Worm (Caenorhabditis elegans) whole organism, young adult: ENCODE data around the gene srh-25.

Experiments used
- C17E4.6 ChIP-seq: fragments of 200-800 bp; sonication (Bioruptor generic); IDR thresholded peaks from 2 replicates; pipeline ENCODE4 v1.3.6; 2022; ENCODE audit warnings: missing genetic modification reagents, missing genetic modification characterization, missing compliant biosample characterization
- F33H1.4 ChIP-seq: fragments of 200-800 bp; sonication (Bioruptor generic); IDR thresholded peaks from 2 replicates; pipeline ENCODE4 v1.3.6; 2022; ENCODE audit warnings: missing genetic modification reagents, missing genetic modification characterization, missing compliant biosample characterization
- F39B2.1 ChIP-seq: fragments of 200-800 bp; sonication (Bioruptor generic); IDR thresholded peaks from 2 replicates; pipeline ENCODE4 v1.3.6; 2022; ENCODE audit warnings: missing genetic modification reagents, missing genetic modification characterization, missing compliant biosample characterization
- Y53F4B.3 ChIP-seq: fragments of 200-800 bp; sonication (Bioruptor generic); IDR thresholded peaks from 2 replicates; pipeline ENCODE4 v1.3.6; 2022; ENCODE audit warnings: missing genetic modification reagents, missing genetic modification characterization, missing compliant biosample characterization
- Y53G8AR.9 ChIP-seq: fragments of 200-800 bp; sonication (Bioruptor generic); conservative IDR thresholded peaks from 2 replicates; pipeline ENCODE4 v1.3.6; 2022; ENCODE audit warnings: missing genetic modification reagents, missing genetic modification characterization, missing compliant biosample characterization
- athp-1 ChIP-seq: sonication (generic microtip); optimal IDR thresholded peaks from 2 replicates; lab custom pipeline; 2017; ENCODE audit warnings: mild to moderate bottlenecking, missing genetic modification characterization, missing compliant biosample characterization
- bed-2 ChIP-seq: fragments of 200-800 bp; sonication (Bioruptor generic); IDR thresholded peaks from 2 replicates; pipeline ENCODE4 v1.3.6; 2022; ENCODE audit warnings: missing genetic modification reagents, missing genetic modification characterization, missing compliant biosample characterization
- cebp-2 ChIP-seq: fragments of 200-800 bp; sonication (Bioruptor generic); IDR thresholded peaks from 2 replicates; pipeline ENCODE4 v1.3.6; 2022; ENCODE audit warnings: missing genetic modification characterization, missing compliant biosample characterization
- ceh-40 ChIP-seq: fragments of 200-800 bp; sonication (Bioruptor generic); IDR thresholded peaks from 2 replicates; pipeline ENCODE4 v1.3.6; 2022; ENCODE audit warnings: missing genetic modification characterization, missing compliant biosample characterization
- efl-1 ChIP-seq: fragments of 150-350 bp; optimal IDR thresholded peaks from 2 replicates; lab custom pipeline; 2014; ENCODE audit warnings: missing biosample characterization, missing genetic modification reagents, missing genetic modification characterization
- ekl-4 ChIP-seq: fragments of 200-800 bp; sonication (Bioruptor generic); IDR thresholded peaks from 2 replicates; pipeline ENCODE4 v1.3.6; 2022; ENCODE audit warnings: missing genetic modification reagents, missing genetic modification characterization, missing compliant biosample characterization
- him-1 ChIP-seq: sonication (generic microtip); optimal IDR thresholded peaks from 2 replicates; lab custom pipeline; 2016; ENCODE audit warnings: missing genotype, missing genetic modification reagents, missing genetic modification characterization, missing compliant biosample characterization
- hlh-12 ChIP-seq: sonication (generic microtip); optimal IDR thresholded peaks from 2 replicates; lab custom pipeline; 2016; ENCODE audit warnings: missing genetic modification characterization, missing compliant biosample characterization
- hlh-26 ChIP-seq: fragments of 200-800 bp; sonication (Bioruptor generic); conservative IDR thresholded peaks from 2 replicates; pipeline ENCODE4 v1.3.6; 2022; ENCODE audit warnings: missing genetic modification reagents, missing genetic modification characterization, missing compliant biosample characterization
- hmg-1.2 ChIP-seq: fragments of 200-800 bp; sonication (Bioruptor generic); IDR thresholded peaks from 2 replicates; pipeline ENCODE4 v1.3.6; 2022; ENCODE audit warnings: missing genetic modification reagents, missing genetic modification characterization, missing compliant biosample characterization
- let-526 ChIP-seq: fragments of 200-800 bp; sonication (Bioruptor generic); IDR thresholded peaks from 2 replicates; pipeline ENCODE4 v1.3.6; 2022; ENCODE audit warnings: missing genetic modification reagents, missing genetic modification characterization, missing compliant biosample characterization
- nhr-120 ChIP-seq: fragments of 200-800 bp; sonication (Bioruptor generic); IDR thresholded peaks from 2 replicates; pipeline ENCODE4 v1.3.6; 2022; ENCODE audit warnings: missing genetic modification characterization, missing compliant biosample characterization
- nhr-80 ChIP-seq: sonication (generic microtip); optimal IDR thresholded peaks from 2 replicates; lab custom pipeline; 2016; ENCODE audit warnings: missing genetic modification characterization, missing compliant biosample characterization
- sea-2 ChIP-seq: fragments of 200-800 bp; sonication (Bioruptor generic); IDR thresholded peaks from 2 replicates; pipeline ENCODE4 v1.3.6; 2022; ENCODE audit warnings: missing genetic modification characterization, missing compliant biosample characterization
- snpc-1.1 ChIP-seq: sonication (generic microtip); optimal IDR thresholded peaks from 2 replicates; lab custom pipeline; 2017; ENCODE audit warnings: missing genetic modification characterization, mild to moderate bottlenecking, missing compliant biosample characterization, antibody characterized with exemption, moderate library complexity, missing genotype, missing genetic modification reagents; ENCODE audit not compliant: insufficient read depth
- snpc-1.3 ChIP-seq: sonication (generic microtip); optimal IDR thresholded peaks from 2 replicates; lab custom pipeline; 2017; ENCODE audit warnings: missing genetic modification characterization, mild to moderate bottlenecking, missing compliant biosample characterization, antibody characterized with exemption, moderate library complexity, missing genotype, missing genetic modification reagents; ENCODE audit not compliant: insufficient read depth
- snpc-4 ChIP-seq, 5 experiments: fragments of 150-350 bp in 1 of 5; sonication (generic microtip) in 4 of 5; optimal IDR thresholded peaks; 2 replicates each; lab custom pipeline; 2014 to 2018; ENCODE audit warnings: missing genetic modification characterization in 5 of 5, missing biosample characterization in 3 of 5, antibody characterized with exemption in 2 of 5, mild to moderate bottlenecking in 2 of 5, missing compliant biosample characterization in 2 of 5, missing genotype in 2 of 5, moderate library complexity in 2 of 5, missing genetic modification reagents in 1 of 5
- tbp1 ChIP-seq: fragments of 200-800 bp; sonication (Bioruptor generic); optimal IDR thresholded peaks from 2 replicates; lab custom pipeline; 2018; ENCODE audit warnings: mild to moderate bottlenecking, missing genetic modification characterization, missing compliant biosample characterization
- tbx-9 ChIP-seq: sonication (generic microtip); optimal IDR thresholded peaks from 2 replicates; lab custom pipeline; 2016; ENCODE audit warnings: borderline replicate concordance, missing genetic modification characterization, inconsistent platforms, missing compliant biosample characterization
- unc-62 ChIP-seq: fragments of 150-350 bp; optimal IDR thresholded peaks from 2 replicates; lab custom pipeline; 2014; ENCODE audit warnings: missing biosample characterization, missing genetic modification reagents, missing genetic modification characterization
- zfh-2 ChIP-seq: fragments of 200-800 bp; sonication (Bioruptor generic); conservative IDR thresholded peaks from 2 replicates; pipeline ENCODE4 v1.3.6; 2022; ENCODE audit warnings: missing genetic modification reagents, missing genetic modification characterization, missing compliant biosample characterization
- zim-3 ChIP-seq: sonication (generic microtip); optimal IDR thresholded peaks from 2 replicates; lab custom pipeline; 2017; ENCODE audit warnings: mild to moderate bottlenecking, missing genetic modification characterization, moderate library complexity, missing compliant biosample characterization
- ztf-25 ChIP-seq: fragments of 200-800 bp; sonication (Bioruptor generic); IDR thresholded peaks from 2 replicates; pipeline ENCODE4 v1.3.6; 2022; ENCODE audit warnings: missing genetic modification reagents, missing genetic modification characterization, missing compliant biosample characterization
- ztf-6 ChIP-seq: fragments of 200-800 bp; sonication (Bioruptor generic); IDR thresholded peaks from 2 replicates; pipeline ENCODE4 v1.3.6; 2022; ENCODE audit warnings: missing genetic modification reagents, missing genetic modification characterization, missing compliant biosample characterization

srh-25 gene

DNA sequence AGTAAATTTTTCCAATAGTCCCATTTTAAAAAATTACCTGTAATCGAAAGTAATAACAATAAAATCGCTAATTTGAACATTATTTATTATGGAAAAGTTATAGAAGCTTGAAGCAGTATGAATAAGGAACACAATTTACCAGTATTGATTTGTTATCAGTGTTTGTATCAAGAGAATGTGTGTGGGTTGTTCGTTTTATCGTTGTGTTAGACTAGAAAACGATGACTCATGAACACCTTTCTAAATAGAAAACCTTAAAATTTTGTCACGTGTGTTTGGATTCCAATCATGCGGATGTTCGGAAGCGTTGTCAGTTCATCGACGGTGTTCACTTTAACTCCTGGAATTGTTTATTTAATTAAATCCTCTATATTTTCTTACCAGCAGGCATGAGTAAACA, 1.5 kb downstream of the srh-25 start, which contains the start of gene C54D10.13 (continued):
- no peak for TF ChIP-seq F33H1.4 (GFP tag; lab: Robert Waterston, UW)

- no peak for TF ChIP-seq cebp-2 (GFP tag; lab: Robert Waterston, UW)
- no peak for TF ChIP-seq snpc-1.1 (tag; lab: Kevin White, UChicago)
- TF ChIP-seq, all 124 proteins: peak for 0
Measured at ce11 chrV:12429039-12429438, 4.6 kb downstream of the srh-25 start, which contains the start of gene C54D10.5. C54D10.5 (plus strand) TSS chrV:12429339.

- no peak for TF ChIP-seq nhr-120 (GFP tag; lab: Robert Waterston, UW)
- TF ChIP-seq, all 124 proteins: peak for 0
Measured at ce11 chrV:12427826-12428225, 5.8 kb downstream of the srh-25 start.

- TF ChIP-seq zfh-2 (no peak), hlh-12 (no peak), hlh-26 (GFP tag; lab: Robert Waterston, UW) (no peak), ceh-40 (GFP tag; lab: Robert Waterston, UW) (no peak), bed-2 (GFP tag; lab: Robert Waterston, UW) (no peak), efl-1 (GFP tag; lab: Kevin White, UChicago) (no peak), zim-3 (tag; lab: Kevin White, UChicago) (no peak), tbx-9 (no peak), snpc-1.3 (tag; lab: Kevin White, UChicago) (no peak), tbp1 (no peak), snpc-4 (GFP tag; optimal IDR thresholded peaks at IDR 0.05; lab: Kevin White, UChicago) (no peak), snpc-4 (tag; optimal IDR thresholded peaks at IDR 0.05; lab: Kevin White, UChicago) (no peak), ekl-4 (no peak), Y53F4B.3 (GFP tag; lab: Robert Waterston, UW) (no peak), nhr-80 (tag; lab: Kevin White, UChicago) (no peak), C17E4.6 (GFP tag; lab: Robert Waterston, UW) (no peak), F39B2.1 (GFP tag; lab: Robert Waterston, UW) (no peak), F33H1.4 (GFP tag; lab: Robert Waterston, UW) (no peak), ztf-6 (GFP tag; lab: Robert Waterston, UW) (no peak)
Measured at ce11 chrV:12421360-12421759, 12.3 kb downstream of the srh-25 start.

DNA sequence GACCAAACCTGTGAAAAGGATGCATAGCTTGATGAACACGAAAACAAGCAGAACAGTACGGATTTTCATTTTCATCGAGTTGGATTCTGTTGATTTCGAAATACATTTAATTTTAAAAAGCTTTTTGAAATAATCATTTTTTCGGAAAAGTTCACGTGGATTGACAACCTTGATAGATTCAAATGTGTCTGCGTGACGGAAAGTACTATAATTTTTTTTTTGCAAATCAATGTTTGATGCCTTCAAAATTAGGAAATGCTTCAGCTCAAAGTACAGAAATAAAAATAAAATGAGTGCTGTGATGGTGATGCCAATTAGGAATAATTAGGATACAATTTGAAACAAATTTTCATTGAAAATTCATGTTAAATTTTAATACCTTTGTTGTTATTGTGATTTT, 12.8 kb downstream of the srh-25 start, which contains the start of gene C54D10.4:
C54D10.4 (minus strand) TSS at position 101 of the 400 bp plus-strand sequence.
- TF ChIP-seq athp-1 (tag; lab: Kevin White, UChicago) (no peak), zfh-2 (no peak), Y53G8AR.9 (GFP tag; lab: Robert Waterston, UW) (no peak)

ce11 chrV:12418292-12418691, 15.3 kb downstream of the srh-25 start, which contains the start of gene C54D10.3:
C54D10.3 (plus strand) TSS chrV:12418592.
- TF ChIP-seq bed-2 (GFP tag; lab: Robert Waterston, UW) (no peak), cebp-2 (GFP tag; lab: Robert Waterston, UW) (no peak), him-1 (tag; lab: Kevin White, UChicago) (no peak), zfh-2 (no peak), ztf-25 (no peak), unc-62 (GFP tag; lab: Kevin White, UChicago) (no peak), hmg-1.2 (GFP tag; lab: Robert Waterston, UW) (no peak), let-526 (GFP tag; lab: Robert Waterston, UW) (no peak), sea-2 (no peak)
